Fruit fly (Drosophila melanogaster): ENCODE measurements around the gene fzo.

dm6 chr3R:23167507-23168324, 36.1 kb downstream of the fzo start, which contains the start of gene Irk1:
- no peak for TF ChIP-seq psq (optimal IDR thresholded peaks at IDR 0.05)
- no peak for TF ChIP-seq usp (GFP tag; optimal IDR thresholded peaks at IDR 0.05)
- no peak for TF ChIP-seq Dll (optimal IDR thresholded peaks at IDR 0.05)
- no peak for TF ChIP-seq CG8478 (optimal IDR thresholded peaks at IDR 0.05)
- TF ChIP-seq EcR (GFP tag; optimal IDR thresholded peaks at IDR 0.05), result no peak
